Fruit fly (Drosophila melanogaster) whole organism, adult: ENCODE data around the gene CG7366.
"Not testable (repeated sequence)": the region's sequence is repeated elsewhere in the genome, so short reads cannot be mapped to it uniquely, and the experiment has no call there.

Experiments used
- CG11617 ChIP-seq: fragments of 200-800 bp; sonication (Bioruptor generic); optimal IDR thresholded peaks from 2 replicates; lab custom pipeline; 2017; ENCODE audit warnings: mild to moderate bottlenecking, missing biosample characterization, missing genetic modification reagents, missing genetic modification characterization
- CG1620 ChIP-seq: fragments of 200-800 bp; sonication (Bioruptor generic); optimal IDR thresholded peaks from 2 replicates; lab custom pipeline; 2016; ENCODE audit warnings: missing biosample characterization, missing genetic modification characterization
- Hr96 ChIP-seq: fragments of 200-800 bp; sonication (Bioruptor generic); optimal IDR thresholded peaks from 2 replicates; lab custom pipeline; 2016; ENCODE audit warnings: missing biosample characterization, missing genetic modification characterization
- bab1 ChIP-seq: fragments of 200-800 bp; sonication (Bioruptor generic); optimal IDR thresholded peaks from 3 replicates; lab custom pipeline; 2019; ENCODE audit warnings: missing biosample characterization, mild to moderate bottlenecking, missing genetic modification characterization, moderate library complexity

- not testable (repeated sequence) for TF ChIP-seq bab1 (GFP tag; lab: Kevin White, UChicago); Hr96; CG1620 (GFP tag; lab: Kevin White, UChicago); CG11617 (GFP tag; lab: Kevin White, UChicago)
These were observed 36.1 kb upstream of the CG7366 start, which contains the start of gene Dscam4 for dm6 chr3L:8238347-8238746.
